Fruit fly (Drosophila melanogaster): ENCODE data around the gene CG7329.

Gene CG7329

dm6 chr2L:10646726-10647125, 8.5 kb upstream of the CG7329 start:
- TF ChIP-seq ovo (GFP tag; optimal IDR thresholded peaks at IDR 0.05) (no peak), kay (GFP tag; ENCODE audit: borderline replicate concordance) (no peak), tj (GFP tag; optimal IDR thresholded peaks at IDR 0.05) (no peak), toe (GFP tag; optimal IDR thresholded peaks at IDR 0.05) (no peak), Clk (GFP tag; optimal IDR thresholded peaks at IDR 0.05) (no peak), bab1 (GFP tag; optimal IDR thresholded peaks at IDR 0.05) (no peak), CG5204 (GFP tag; optimal IDR thresholded peaks at IDR 0.05) (no peak), cic (GFP tag; optimal IDR thresholded peaks at IDR 0.05) (no peak), CG33017 (tag; optimal IDR thresholded peaks at IDR 0.05) (no peak), CG12768 (GFP tag; optimal IDR thresholded peaks at IDR 0.05) (no peak), Hr96 (GFP tag; optimal IDR thresholded peaks at IDR 0.05) (no peak), CG1620 (GFP tag; optimal IDR thresholded peaks at IDR 0.05) (no peak), cnc (optimal IDR thresholded peaks at IDR 0.05) (no peak), Mnt (GFP tag; optimal IDR thresholded peaks at IDR 0.05) (no peak), CG11617 (GFP tag; optimal IDR thresholded peaks at IDR 0.05) (no peak), pad (GFP tag; optimal IDR thresholded peaks at IDR 0.05) (no peak)

dm6 chr2L:10646115-10646514, 7.8 kb upstream of the CG7329 start, which contains the start of gene CG17097:
CG17097 (plus strand) TSS chr2L:10646415.
- TF ChIP-seq tj (GFP tag; optimal IDR thresholded peaks at IDR 0.05): no peak
- TF ChIP-seq CG33017 (tag; optimal IDR thresholded peaks at IDR 0.05): no peak
- no peak for TF ChIP-seq bab1 (GFP tag; optimal IDR thresholded peaks at IDR 0.05)
- TF ChIP-seq CG12768 (GFP tag; optimal IDR thresholded peaks at IDR 0.05): no peak
- no peak for TF ChIP-seq toe (GFP tag; optimal IDR thresholded peaks at IDR 0.05)
- no peak for TF ChIP-seq CG1620 (GFP tag; optimal IDR thresholded peaks at IDR 0.05)
- TF ChIP-seq Clk (GFP tag; optimal IDR thresholded peaks at IDR 0.05): no peak
- no peak for TF ChIP-seq ovo (GFP tag; optimal IDR thresholded peaks at IDR 0.05)
- TF ChIP-seq pad (GFP tag; optimal IDR thresholded peaks at IDR 0.05): no peak
- no peak for TF ChIP-seq CG5204 (GFP tag; optimal IDR thresholded peaks at IDR 0.05)
- TF ChIP-seq CG14711 (tag; optimal IDR thresholded peaks at IDR 0.05): no peak
- TF ChIP-seq cic (GFP tag; optimal IDR thresholded peaks at IDR 0.05): no peak
- no peak for TF ChIP-seq cnc (optimal IDR thresholded peaks at IDR 0.05)
- no peak for TF ChIP-seq Mnt (GFP tag; optimal IDR thresholded peaks at IDR 0.05)
- TF ChIP-seq Hr96 (GFP tag; optimal IDR thresholded peaks at IDR 0.05): no peak
- no peak for TF ChIP-seq kay (GFP tag; ENCODE audit: borderline replicate concordance)
- no peak for TF ChIP-seq CG7101 (tag; optimal IDR thresholded peaks at IDR 0.05)
- TF ChIP-seq CG11617 (GFP tag; optimal IDR thresholded peaks at IDR 0.05): no peak
- no peak for TF ChIP-seq Crg-1 (GFP tag; optimal IDR thresholded peaks at IDR 0.05)

dm6 chr2L:10643671-10644070, 5.4 kb upstream of the CG7329 start, which contains the start of gene CG18284:
CG18284 (plus strand) TSS chr2L:10643971.
- no peak for TF ChIP-seq Clk (GFP tag; optimal IDR thresholded peaks at IDR 0.05)
- TF ChIP-seq CG7101 (tag; optimal IDR thresholded peaks at IDR 0.05): no peak
- no peak for TF ChIP-seq cnc (optimal IDR thresholded peaks at IDR 0.05)
- no peak for TF ChIP-seq pad (GFP tag; optimal IDR thresholded peaks at IDR 0.05)
- TF ChIP-seq tj (GFP tag; optimal IDR thresholded peaks at IDR 0.05): no peak
- TF ChIP-seq CG33017 (tag; optimal IDR thresholded peaks at IDR 0.05): no peak
- TF ChIP-seq CG11617 (GFP tag; optimal IDR thresholded peaks at IDR 0.05): no peak
- TF ChIP-seq ovo (GFP tag; optimal IDR thresholded peaks at IDR 0.05): no peak
- no peak for TF ChIP-seq toe (GFP tag; optimal IDR thresholded peaks at IDR 0.05)
- TF ChIP-seq Crg-1 (GFP tag; optimal IDR thresholded peaks at IDR 0.05): no peak
- TF ChIP-seq CG14711 (tag; optimal IDR thresholded peaks at IDR 0.05): no peak
- no peak for TF ChIP-seq Mnt (GFP tag; optimal IDR thresholded peaks at IDR 0.05)
- TF ChIP-seq Hr96 (GFP tag; optimal IDR thresholded peaks at IDR 0.05): no peak
- TF ChIP-seq kay (GFP tag; ENCODE audit: borderline replicate concordance): no peak

- TF ChIP-seq tj (GFP tag; optimal IDR thresholded peaks at IDR 0.05) (no peak), kay (GFP tag; ENCODE audit: borderline replicate concordance) (no peak), CG7101 (tag; optimal IDR thresholded peaks at IDR 0.05) (no peak), ovo (GFP tag; optimal IDR thresholded peaks at IDR 0.05) (no peak), Mnt (GFP tag; optimal IDR thresholded peaks at IDR 0.05) (no peak), CG14711 (tag; optimal IDR thresholded peaks at IDR 0.05) (no peak), bab1 (GFP tag; optimal IDR thresholded peaks at IDR 0.05) (no peak), CG7045 (GFP tag; optimal IDR thresholded peaks at IDR 0.05) (no peak), CG33017 (tag; optimal IDR thresholded peaks at IDR 0.05) (no peak), CG12768 (GFP tag; optimal IDR thresholded peaks at IDR 0.05) (no peak), Hr96 (GFP tag; optimal IDR thresholded peaks at IDR 0.05) (no peak), cnc (optimal IDR thresholded peaks at IDR 0.05) (no peak), CG11617 (GFP tag; optimal IDR thresholded peaks at IDR 0.05) (no peak), pad (GFP tag; optimal IDR thresholded peaks at IDR 0.05) (no peak), CG5204 (GFP tag; optimal IDR thresholded peaks at IDR 0.05) (no peak)
These were observed 1.4 kb upstream of the CG7329 start, which contains the start of gene CG31872 for dm6 chr2L:10639631-10640030. CG31872 (plus strand) TSS chr2L:10639931.

- no peak for TF ChIP-seq Hr96 (GFP tag; optimal IDR thresholded peaks at IDR 0.05)
- no peak for TF ChIP-seq Clk (GFP tag; optimal IDR thresholded peaks at IDR 0.05)
- TF ChIP-seq tj (GFP tag; optimal IDR thresholded peaks at IDR 0.05): no peak
- TF ChIP-seq kay (GFP tag; ENCODE audit: borderline replicate concordance): no peak
- TF ChIP-seq bab1 (GFP tag; optimal IDR thresholded peaks at IDR 0.05): no peak
- TF ChIP-seq CG33017 (tag; optimal IDR thresholded peaks at IDR 0.05): no peak
- TF ChIP-seq cnc (optimal IDR thresholded peaks at IDR 0.05): no peak
- TF ChIP-seq Crg-1 (GFP tag; optimal IDR thresholded peaks at IDR 0.05): no peak
- no peak for TF ChIP-seq CG7045 (GFP tag; optimal IDR thresholded peaks at IDR 0.05)
- TF ChIP-seq ovo (GFP tag; optimal IDR thresholded peaks at IDR 0.05): no peak
- TF ChIP-seq CG12768 (GFP tag; optimal IDR thresholded peaks at IDR 0.05): no peak
- no peak for TF ChIP-seq CG14711 (tag; optimal IDR thresholded peaks at IDR 0.05)
These were observed 5.6 kb downstream of the CG7329 start for dm6 chr2L:10632702-10633101.

dm6 chr2L:10625935-10626334, 12.3 kb downstream of the CG7329 start:
- TF ChIP-seq CG7101 (tag; optimal IDR thresholded peaks at IDR 0.05): no peak
- no peak for TF ChIP-seq bab1 (GFP tag; optimal IDR thresholded peaks at IDR 0.05)
- TF ChIP-seq CG11617 (GFP tag; optimal IDR thresholded peaks at IDR 0.05): no peak
- no peak for TF ChIP-seq CG5204 (GFP tag; optimal IDR thresholded peaks at IDR 0.05)
- no peak for TF ChIP-seq CG1620 (GFP tag; optimal IDR thresholded peaks at IDR 0.05)
- TF ChIP-seq pad (GFP tag; optimal IDR thresholded peaks at IDR 0.05): no peak
- no peak for TF ChIP-seq ovo (GFP tag; optimal IDR thresholded peaks at IDR 0.05)
- no peak for TF ChIP-seq Mnt (GFP tag; optimal IDR thresholded peaks at IDR 0.05)
- TF ChIP-seq CG14711 (tag; optimal IDR thresholded peaks at IDR 0.05): no peak

All from whole organism, adult.